Fruit fly (Drosophila melanogaster) whole organism, embryonic: ENCODE measurements around the gene CG2182.

Experiments
- ATbp ChIP-seq: fragments of 200-800 bp; sonication (Bioruptor generic); optimal IDR thresholded peaks from 2 replicates; lab custom pipeline; 2017; ENCODE audit warnings: missing biosample characterization, mild to moderate bottlenecking, missing genetic modification characterization, missing genetic modification reagents
- CG12659 ChIP-seq: fragments of 200-800 bp; sonication (Bioruptor generic); optimal IDR thresholded peaks from 3 replicates; lab custom pipeline; 2017; ENCODE audit warnings: mild to moderate bottlenecking, missing biosample characterization, missing genetic modification reagents, missing genetic modification characterization
- CG12942 ChIP-seq: fragments of 200-800 bp; sonication (Bioruptor generic); optimal IDR thresholded peaks from 3 replicates; lab custom pipeline; 2016; ENCODE audit warnings: missing biosample characterization, missing genetic modification characterization
- CG13123 ChIP-seq: fragments of 200-800 bp; sonication (Bioruptor generic); optimal IDR thresholded peaks from 2 replicates; lab custom pipeline; 2016; ENCODE audit warnings: missing biosample characterization, missing genetic modification characterization
- CG15011 ChIP-seq: fragments of 200-800 bp; sonication (Bioruptor generic); optimal IDR thresholded peaks from 3 replicates; lab custom pipeline; 2018; ENCODE audit warnings: missing biosample characterization, mild to moderate bottlenecking, missing genetic modification characterization
- CG15479 ChIP-seq: fragments of 200-800 bp; sonication (Bioruptor generic); optimal IDR thresholded peaks from 3 replicates; lab custom pipeline; 2019; ENCODE audit warnings: missing biosample characterization, mild to moderate bottlenecking, missing genetic modification characterization, moderate library complexity
- CG15696 ChIP-seq: fragments of 200-800 bp; sonication (Bioruptor generic); optimal IDR thresholded peaks from 2 replicates; lab custom pipeline; 2019; ENCODE audit warnings: missing biosample characterization, mild to moderate bottlenecking, missing genetic modification characterization, moderate library complexity
- CG16813 ChIP-seq: fragments of 200-800 bp; sonication (Bioruptor generic); IDR thresholded peaks from 3 replicates; pipeline ENCODE4 v1.3.6; 2022; ENCODE audit warnings: missing biosample characterization, missing genetic modification characterization; ENCODE audit not compliant: partially characterized antibody
- CG16863 ChIP-seq: fragments of 200-800 bp; sonication (Bioruptor generic); optimal IDR thresholded peaks from 3 replicates; lab custom pipeline; 2016; ENCODE audit warnings: missing biosample characterization, missing genetic modification characterization
- CG17912 ChIP-seq: fragments of 200-800 bp; sonication (Bioruptor generic); optimal IDR thresholded peaks from 2 replicates; lab custom pipeline; 2018; ENCODE audit warnings: missing biosample characterization, mild to moderate bottlenecking, missing genetic modification characterization
- CG2199 ChIP-seq: fragments of 200-800 bp; sonication (Bioruptor generic); IDR thresholded peaks from 3 replicates; pipeline ENCODE4 v1.3.6; 2022; ENCODE audit warnings: missing biosample characterization, missing genetic modification characterization
- CG2889 ChIP-seq: fragments of 200-800 bp; sonication (Bioruptor generic); IDR thresholded peaks from 3 replicates; pipeline ENCODE4 v1.3.6; 2022; ENCODE audit warnings: missing biosample characterization, missing genetic modification characterization
- CG31441 ChIP-seq: fragments of 200-800 bp; sonication (Bioruptor generic); IDR thresholded peaks from 2 replicates; pipeline ENCODE4 v1.3.6; 2022; ENCODE audit warnings: missing biosample characterization, missing genetic modification characterization
- CG33213 ChIP-seq: fragments of 200-800 bp; sonication (Bioruptor generic); optimal IDR thresholded peaks from 3 replicates; lab custom pipeline; 2016; ENCODE audit warnings: missing biosample characterization, missing genetic modification characterization
- CG3407 ChIP-seq: fragments of 200-800 bp; sonication (Bioruptor generic); optimal IDR thresholded peaks from 2 replicates; lab custom pipeline; 2018; ENCODE audit warnings: missing biosample characterization, mild to moderate bottlenecking, missing genetic modification characterization
- CG4404 ChIP-seq: fragments of 200-800 bp; sonication (Bioruptor generic); IDR thresholded peaks from 2 replicates; pipeline ENCODE4 v1.3.6; 2022; ENCODE audit warnings: missing biosample characterization, missing genetic modification characterization
- CG4730 ChIP-seq: fragments of 200-800 bp; sonication (Bioruptor generic); IDR thresholded peaks from 2 replicates; pipeline ENCODE4 v1.3.6; 2022; ENCODE audit warnings: missing biosample characterization, missing genetic modification characterization
- CG7357 ChIP-seq: fragments of 200-800 bp; sonication (Bioruptor generic); IDR thresholded peaks from 3 replicates; pipeline ENCODE4 v1.3.6; 2022; ENCODE audit warnings: missing biosample characterization, missing genetic modification characterization
- CG8944 ChIP-seq: fragments of 200-800 bp; sonication (Bioruptor generic); optimal IDR thresholded peaks from 3 replicates; lab custom pipeline; 2016; ENCODE audit warnings: missing biosample characterization, missing genetic modification characterization
- Deaf1 ChIP-seq: fragments of 200-800 bp; optimal IDR thresholded peaks from 3 replicates; lab custom pipeline; 2019; ENCODE audit warnings: missing biosample characterization, mild to moderate bottlenecking, missing genetic modification characterization, moderate library complexity
- Drgx ChIP-seq: fragments of 200-800 bp; sonication (Bioruptor generic); IDR thresholded peaks from 2 replicates; pipeline ENCODE4 v1.3.6; 2022; ENCODE audit warnings: missing biosample characterization, missing genetic modification characterization
- Fer3 ChIP-seq: fragments of 200-800 bp; sonication (Bioruptor generic); optimal IDR thresholded peaks from 2 replicates; lab custom pipeline; 2018; ENCODE audit warnings: missing biosample characterization, mild to moderate bottlenecking, missing genetic modification characterization, moderate library complexity
- GATAe ChIP-seq: fragments of 200-800 bp; sonication (Bioruptor generic); conservative IDR thresholded peaks from 2 replicates; pipeline ENCODE4 v1.3.6; 2022; ENCODE audit warnings: missing biosample characterization, missing genetic modification characterization
- H2.0 ChIP-seq: fragments of 200-800 bp; sonication (Bioruptor generic); IDR thresholded peaks from 2 replicates; pipeline ENCODE4 v1.3.6; 2022; ENCODE audit warnings: missing biosample characterization, missing genetic modification characterization
- Lpt ChIP-seq: fragments of >200 bp; optimal IDR thresholded peaks from 2 replicates; lab custom pipeline; 2018; ENCODE audit warnings: missing biosample characterization, missing genetic modification characterization
- MESR4 ChIP-seq: fragments of 200-800 bp; sonication (Bioruptor generic); optimal IDR thresholded peaks from 2 replicates; lab custom pipeline; 2018; ENCODE audit warnings: missing biosample characterization, mild to moderate bottlenecking, missing genetic modification characterization, moderate library complexity
- Nf-YA ChIP-seq: fragments of 200-800 bp; sonication (Bioruptor generic); IDR thresholded peaks from 2 replicates; pipeline ENCODE4 v1.3.6; 2022; ENCODE audit warnings: missing biosample characterization, missing genetic modification characterization
- Optix ChIP-seq: fragments of 200-800 bp; sonication (Bioruptor generic); IDR thresholded peaks from 3 replicates; pipeline ENCODE4 v1.3.6; 2022; ENCODE audit warnings: missing biosample characterization, missing genetic modification characterization
- cwo ChIP-seq: fragments of 200-800 bp; sonication (Bioruptor generic); optimal IDR thresholded peaks from 3 replicates; lab custom pipeline; 2017; ENCODE audit warnings: missing biosample characterization, missing genetic modification characterization, mild to moderate bottlenecking, moderate library complexity, missing genetic modification reagents
- dati ChIP-seq: fragments of 200-800 bp; sonication (Bioruptor generic); IDR thresholded peaks from 2 replicates; pipeline ENCODE4 v1.3.6; 2022; ENCODE audit warnings: missing biosample characterization, missing genetic modification characterization
- dmrt11E ChIP-seq: fragments of 200-800 bp; sonication (Bioruptor generic); optimal IDR thresholded peaks from 3 replicates; lab custom pipeline; 2018; ENCODE audit warnings: missing biosample characterization, mild to moderate bottlenecking, missing genetic modification characterization, moderate library complexity
- emc ChIP-seq: fragments of 200-800 bp; sonication (Bioruptor generic); optimal IDR thresholded peaks from 2 replicates; lab custom pipeline; 2016; ENCODE audit warnings: missing biosample characterization, missing genetic modification characterization
- esg ChIP-seq: fragments of 200-800 bp; sonication (Bioruptor generic); conservative IDR thresholded peaks from 2 replicates; pipeline ENCODE4 v1.3.6; 2022; ENCODE audit warnings: missing biosample characterization, missing genetic modification characterization
- fd96Cb ChIP-seq: fragments of 200-800 bp; sonication (Bioruptor generic); optimal IDR thresholded peaks from 2 replicates; lab custom pipeline; 2018; ENCODE audit warnings: missing biosample characterization, mild to moderate bottlenecking, missing genetic modification characterization, moderate library complexity
- gsb ChIP-seq: fragments of 200-800 bp; sonication (Bioruptor generic); IDR thresholded peaks from 2 replicates; pipeline ENCODE4 v1.3.6; 2022; ENCODE audit warnings: missing biosample characterization, missing genetic modification characterization
- ham ChIP-seq: fragments of 200-800 bp; sonication (Bioruptor generic); IDR thresholded peaks from 2 replicates; pipeline ENCODE4 v1.3.6; 2022; ENCODE audit warnings: missing biosample characterization, missing genetic modification characterization
- nerfin-1 ChIP-seq: fragments of 200-800 bp; sonication (Bioruptor generic); optimal IDR thresholded peaks from 3 replicates; lab custom pipeline; 2019; ENCODE audit warnings: missing biosample characterization, mild to moderate bottlenecking, missing genetic modification characterization, moderate library complexity
- pho ChIP-seq: fragments of 200-800 bp; sonication (Bioruptor generic); optimal IDR thresholded peaks from 2 replicates; lab custom pipeline; 2016; ENCODE audit warnings: missing biosample characterization, missing genetic modification characterization
- pita ChIP-seq: fragments of 200-800 bp; sonication (Bioruptor generic); optimal IDR thresholded peaks from 2 replicates; lab custom pipeline; 2017; ENCODE audit warnings: missing biosample characterization, mild to moderate bottlenecking, missing genetic modification characterization
- sd ChIP-seq: fragments of 200-800 bp; sonication (Bioruptor generic); optimal IDR thresholded peaks from 3 replicates; lab custom pipeline; 2018; ENCODE audit warnings: missing biosample characterization, mild to moderate bottlenecking, missing genetic modification characterization, moderate library complexity
- seq ChIP-seq: fragments of 200-800 bp; sonication (Bioruptor generic); IDR thresholded peaks from 2 replicates; pipeline ENCODE4 v1.3.6; 2022; ENCODE audit warnings: missing biosample characterization, missing genetic modification characterization
- ssp ChIP-seq: fragments of 200-800 bp; sonication (Bioruptor generic); IDR thresholded peaks from 2 replicates; pipeline ENCODE4 v1.3.6; 2022; ENCODE audit warnings: missing biosample characterization, missing genetic modification characterization
- tna ChIP-seq: fragments of 200-800 bp; sonication (Bioruptor generic); IDR thresholded peaks from 2 replicates; pipeline ENCODE4 v1.3.6; 2022; ENCODE audit warnings: missing biosample characterization, missing genetic modification characterization; ENCODE audit not compliant: partially characterized antibody
- tx ChIP-seq: fragments of 200-800 bp; sonication (Bioruptor generic); optimal IDR thresholded peaks from 2 replicates; lab custom pipeline; 2016; ENCODE audit warnings: missing biosample characterization, missing genetic modification characterization

CG2182 gene

DNA sequence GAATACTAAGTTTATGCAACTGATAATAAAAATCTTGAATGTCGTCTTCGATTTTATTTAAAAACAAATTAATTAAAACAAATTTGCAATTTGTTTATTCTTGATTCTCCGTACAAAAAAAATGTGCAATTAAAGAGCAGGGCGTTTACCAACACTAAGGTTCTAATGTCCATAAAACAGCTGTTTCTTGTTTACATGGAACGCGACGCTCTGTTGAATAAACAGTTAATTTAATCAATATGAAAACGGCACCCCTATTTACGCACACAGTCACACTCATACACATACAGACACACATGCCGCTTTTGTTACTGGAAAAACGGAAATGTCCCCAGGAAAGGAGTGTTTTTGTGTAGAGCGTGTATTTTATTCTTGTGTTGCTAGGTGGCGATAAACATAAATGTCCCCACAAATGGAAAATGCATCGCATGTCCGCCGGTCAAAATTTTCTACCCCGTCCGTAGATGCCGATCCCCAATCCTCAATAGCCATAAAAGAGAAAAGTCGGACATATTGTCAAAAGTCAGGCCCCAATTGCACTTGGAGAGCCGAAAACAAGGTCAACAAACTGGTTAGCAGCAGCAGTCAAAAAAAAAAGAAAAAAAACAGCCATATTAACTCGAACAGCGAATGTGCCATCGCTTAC lies 36.6 kb downstream of the CG2182 start (continued):
- TF ChIP-seq CG15479 (GFP tag; lab: Kevin White, UChicago) (peak; percentile 66), emc (GFP tag; lab: Kevin White, UChicago) (peak; percentile 37), H2.0 (GFP tag; lab: Robert Waterston, UW) (no peak), esg (GFP tag; lab: Robert Waterston, UW) (no peak), CG13123 (GFP tag; lab: Kevin White, UChicago) (peak; percentile 87), Drgx (GFP tag; lab: Robert Waterston, UW) (no peak), CG2199 (GFP tag; lab: Robert Waterston, UW) (no peak), Lpt (no peak), sd (tag; lab: Kevin White, UChicago) (peak; percentile 48), MESR4 (GFP tag; lab: Kevin White, UChicago) (peak; percentile 49), ham (no peak), tna (no peak), CG12659 (peak; percentile 70), CG15696 (tag; lab: Kevin White, UChicago) (peak; percentile 92), Deaf1 (tag; lab: Kevin White, UChicago) (peak; percentile 37), CG16863 (GFP tag; lab: Kevin White, UChicago) (peak; percentile 71), CG33213 (GFP tag; lab: Kevin White, UChicago) (peak; percentile 92), GATAe (GFP tag; lab: Robert Waterston, UW) (no peak), CG15011 (GFP tag; lab: Kevin White, UChicago) (peak; percentile 64), gsb (GFP tag; lab: Robert Waterston, UW) (no peak), CG12942 (GFP tag; lab: Kevin White, UChicago) (peak; percentile 81), cwo (GFP tag; lab: Kevin White, UChicago) (no peak), CG2889 (no peak), CG3407 (peak; percentile 91), CG4730 (GFP tag; lab: Robert Waterston, UW) (no peak), CG4404 (GFP tag; lab: Robert Waterston, UW) (no peak), pho (GFP tag; lab: Kevin White, UChicago) (peak; percentile 54), nerfin-1 (tag; lab: Kevin White, UChicago) (peak; percentile 87), Fer3 (tag; lab: Kevin White, UChicago) (peak; percentile 81), dati (GFP tag; lab: Robert Waterston, UW) (no peak), tx (no peak), fd96Cb (tag; lab: Kevin White, UChicago) (peak; percentile 55), CG31441 (GFP tag; lab: Robert Waterston, UW) (no peak), dmrt11E (tag; lab: Kevin White, UChicago) (peak; percentile 64), CG8944 (GFP tag; lab: Kevin White, UChicago) (peak; percentile 64), CG16813 (GFP tag; lab: Robert Waterston, UW) (no peak), seq (GFP tag; lab: Robert Waterston, UW) (no peak), CG7357 (GFP tag; lab: Robert Waterston, UW) (no peak), ATbp (GFP tag; lab: Kevin White, UChicago) (peak; percentile 93), Nf-YA (GFP tag; lab: Robert Waterston, UW) (no peak), ssp (GFP tag; lab: Robert Waterston, UW) (no peak), CG17912 (GFP tag; lab: Kevin White, UChicago) (peak; percentile 83), Optix (GFP tag; lab: Robert Waterston, UW) (no peak), pita (GFP tag; lab: Kevin White, UChicago) (no peak)
